Fruit fly (Drosophila melanogaster) whole organism, embryonic: ENCODE data around the gene east.
A peak's percentile ranks its signal among the peaks of the same experiment; 100 is the strongest.

ENCODE experiments used
- Ada2b ChIP-seq: fragments of 200-800 bp; sonication (Bioruptor generic); IDR thresholded peaks from 2 replicates; pipeline ENCODE4 v1.3.6; 2022; ENCODE audit warnings: missing biosample characterization, missing genetic modification characterization
- Adf1 ChIP-seq: fragments of 200-800 bp; sonication (Bioruptor generic); IDR thresholded peaks from 2 replicates; pipeline ENCODE4 v1.3.6; 2022; ENCODE audit warnings: missing biosample characterization, missing genetic modification characterization
- Awh ChIP-seq: fragments of 200-800 bp; sonication (Bioruptor generic); IDR thresholded peaks from 2 replicates; pipeline ENCODE4, ENCODE4 v1.3.6; 2022; ENCODE audit warnings: missing biosample characterization, missing genetic modification characterization
- Bgb ChIP-seq: fragments of 200-800 bp; sonication (Bioruptor generic); IDR thresholded peaks from 2 replicates; pipeline ENCODE4 v1.3.6; 2022; ENCODE audit warnings: missing biosample characterization, missing genetic modification characterization; ENCODE audit not compliant: partially characterized antibody
- C15 ChIP-seq: fragments of 200-800 bp; sonication (Bioruptor generic); IDR thresholded peaks from 3 replicates; pipeline ENCODE4 v1.3.6; 2022; ENCODE audit warnings: missing biosample characterization, missing genetic modification characterization
- CG10321 ChIP-seq: fragments of 200-800 bp; sonication (Bioruptor generic); IDR thresholded peaks from 2 replicates; pipeline ENCODE4 v1.3.6; 2022; ENCODE audit warnings: missing biosample characterization, missing genetic modification characterization
- CG12104 ChIP-seq: fragments of 200-800 bp; sonication (Bioruptor generic); optimal IDR thresholded peaks from 3 replicates; lab custom pipeline; 2016; ENCODE audit warnings: missing biosample characterization, missing genetic modification characterization
- CG1233 ChIP-seq: fragments of 200-800 bp; sonication (Bioruptor generic); optimal IDR thresholded peaks from 4 replicates; lab custom pipeline; 2018; ENCODE audit warnings: missing biosample characterization, mild to moderate bottlenecking, missing genetic modification characterization
- CG13296 ChIP-seq: fragments of 200-800 bp; sonication (Bioruptor generic); optimal IDR thresholded peaks from 3 replicates; lab custom pipeline; 2018; ENCODE audit warnings: missing biosample characterization, mild to moderate bottlenecking, missing genetic modification characterization
- CG13624 ChIP-seq: fragments of 200-800 bp; sonication (Bioruptor generic); optimal IDR thresholded peaks from 2 replicates; lab custom pipeline; 2016; ENCODE audit warnings: missing biosample characterization, missing genetic modification characterization
- CG17361 ChIP-seq: fragments of 200-800 bp; sonication (Bioruptor generic); IDR thresholded peaks from 3 replicates; pipeline ENCODE4 v1.3.6; 2022; ENCODE audit warnings: missing biosample characterization, missing genetic modification characterization
- CG18599 ChIP-seq: fragments of 200-800 bp; sonication (Bioruptor generic); optimal IDR thresholded peaks from 3 replicates; lab custom pipeline; 2017; ENCODE audit warnings: missing biosample characterization, missing genetic modification characterization, mild to moderate bottlenecking, moderate library complexity, missing genetic modification reagents
- CG2199 ChIP-seq: fragments of 200-800 bp; sonication (Bioruptor generic); IDR thresholded peaks from 3 replicates; pipeline ENCODE4 v1.3.6; 2022; ENCODE audit warnings: missing biosample characterization, missing genetic modification characterization
- CG4360 ChIP-seq: fragments of 200-800 bp; sonication (Bioruptor generic); IDR thresholded peaks from 2 replicates; pipeline ENCODE4 v1.3.6; 2022; ENCODE audit warnings: missing biosample characterization, missing genetic modification characterization
- CG43689 ChIP-seq: fragments of 200-800 bp; sonication (Bioruptor generic); IDR thresholded peaks from 2 replicates; pipeline ENCODE4 v1.3.6; 2022; ENCODE audit warnings: missing biosample characterization, missing genetic modification characterization
- CG6683 ChIP-seq: fragments of 200-800 bp; sonication (Bioruptor generic); optimal IDR thresholded peaks from 2 replicates; lab custom pipeline; 2017; ENCODE audit warnings: missing biosample characterization, mild to moderate bottlenecking, missing genetic modification characterization, missing genetic modification reagents
- CG8290 ChIP-seq, 3 experiments: fragments of 200-800 bp; sonication (Bioruptor generic); optimal IDR thresholded peaks; 2 replicates each; lab custom pipeline; 2016 to 2019; ENCODE audit warnings: missing biosample characterization in 3 of 3, missing genetic modification characterization in 3 of 3, mild to moderate bottlenecking in 2 of 3, moderate library complexity in 1 of 3
- Dad ChIP-seq: fragments of 200-800 bp; sonication (Bioruptor generic); optimal IDR thresholded peaks from 3 replicates; lab custom pipeline; 2016; ENCODE audit warnings: missing biosample characterization, missing genetic modification characterization
- Dll ChIP-seq: fragments of 200-800 bp; sonication (Bioruptor generic); IDR thresholded peaks from 4 replicates; pipeline ENCODE4 v1.3.6; 2022; ENCODE audit warnings: missing biosample characterization, missing genetic modification characterization; ENCODE audit not compliant: partially characterized antibody
- Drgx ChIP-seq: fragments of 200-800 bp; sonication (Bioruptor generic); IDR thresholded peaks from 2 replicates; pipeline ENCODE4 v1.3.6; 2022; ENCODE audit warnings: missing biosample characterization, missing genetic modification characterization
- HLH4C ChIP-seq: fragments of 200-800 bp; sonication (Bioruptor generic); IDR thresholded peaks from 3 replicates; pipeline ENCODE4 v1.3.6; 2022; ENCODE audit warnings: missing biosample characterization, missing genetic modification characterization; ENCODE audit not compliant: partially characterized antibody
- MESR4 ChIP-seq: fragments of 200-800 bp; sonication (Bioruptor generic); optimal IDR thresholded peaks from 2 replicates; lab custom pipeline; 2018; ENCODE audit warnings: missing biosample characterization, mild to moderate bottlenecking, missing genetic modification characterization, moderate library complexity
- NC2β ChIP-seq: fragments of 200-800 bp; sonication (Bioruptor generic); optimal IDR thresholded peaks from 2 replicates; lab custom pipeline; 2016; ENCODE audit warnings: missing biosample characterization, missing genetic modification characterization
- NfI ChIP-seq: fragments of 200-800 bp; sonication (Bioruptor generic); optimal IDR thresholded peaks from 3 replicates; lab custom pipeline; 2018; ENCODE audit warnings: missing biosample characterization, mild to moderate bottlenecking, missing genetic modification characterization, moderate library complexity
- Sin3A ChIP-seq: fragments of >200 bp; optimal IDR thresholded peaks from 2 replicates; lab custom pipeline; 2018
- Six4 ChIP-seq: fragments of 200-800 bp; sonication (Bioruptor generic); optimal IDR thresholded peaks from 2 replicates; lab custom pipeline; 2016; ENCODE audit warnings: missing biosample characterization, missing genetic modification characterization
- TFAM ChIP-seq: fragments of 200-800 bp; sonication (Bioruptor generic); optimal IDR thresholded peaks from 2 replicates; lab custom pipeline; 2017; ENCODE audit warnings: missing biosample characterization, missing genetic modification characterization, inconsistent platforms
- Taf1 ChIP-seq: fragments of 200-800 bp; sonication (Bioruptor generic); IDR thresholded peaks from 2 replicates; pipeline ENCODE4 v1.3.6; 2022; ENCODE audit warnings: missing biosample characterization, missing genetic modification characterization
- Trl ChIP-seq, 3 experiments: fragments of >200 bp in 2 of 3; fragments of 200-800 bp in 1 of 3; sonication (Bioruptor generic) in 1 of 3; optimal IDR thresholded peaks; 2 replicates in 1 of 3; 3 replicates in 2 of 3; lab custom pipeline; 2016 to 2017; ENCODE audit warnings: missing biosample characterization in 1 of 3, missing genetic modification characterization in 1 of 3
- bsh ChIP-seq, 2 experiments: fragments of 200-800 bp; sonication (Bioruptor generic); optimal IDR thresholded peaks; 2 replicates each; lab custom pipeline; 2017 to 2018; ENCODE audit warnings: mild to moderate bottlenecking in 2 of 2, missing biosample characterization in 2 of 2, missing genetic modification characterization in 2 of 2, moderate library complexity in 1 of 2
- chif ChIP-seq, 2 experiments: fragments of 200-800 bp; sonication (Bioruptor generic); optimal IDR thresholded peaks; 3 replicates each; lab custom pipeline; 2016; ENCODE audit warnings: missing biosample characterization in 2 of 2, missing genetic modification characterization in 2 of 2
- cwo ChIP-seq: fragments of 200-800 bp; sonication (Bioruptor generic); optimal IDR thresholded peaks from 3 replicates; lab custom pipeline; 2017; ENCODE audit warnings: missing biosample characterization, missing genetic modification characterization, mild to moderate bottlenecking, moderate library complexity, missing genetic modification reagents
- danr ChIP-seq: fragments of 200-800 bp; sonication (Bioruptor generic); IDR thresholded peaks from 2 replicates; pipeline ENCODE4 v1.3.6; 2022; ENCODE audit warnings: missing biosample characterization, missing genetic modification characterization
- dmrt99B ChIP-seq: fragments of 200-800 bp; sonication (Bioruptor generic); optimal IDR thresholded peaks from 2 replicates; lab custom pipeline; 2018; ENCODE audit warnings: missing biosample characterization, mild to moderate bottlenecking, missing genetic modification characterization, moderate library complexity
- ewg ChIP-seq: fragments of 200-800 bp; sonication (Bioruptor generic); optimal IDR thresholded peaks from 3 replicates; lab custom pipeline; 2017; ENCODE audit warnings: mild to moderate bottlenecking, missing biosample characterization, missing genetic modification reagents, missing genetic modification characterization
- gsb ChIP-seq: fragments of 200-800 bp; sonication (Bioruptor generic); IDR thresholded peaks from 2 replicates; pipeline ENCODE4 v1.3.6; 2022; ENCODE audit warnings: missing biosample characterization, missing genetic modification characterization
- peb ChIP-seq: fragments of 200-800 bp; sonication (Bioruptor generic); IDR thresholded peaks from 2 replicates; pipeline ENCODE4 v1.3.6; 2022; ENCODE audit warnings: missing biosample characterization, missing genetic modification characterization
- pfk ChIP-seq: fragments of 200-800 bp; sonication (Bioruptor generic); optimal IDR thresholded peaks from 2 replicates; lab custom pipeline; 2018; ENCODE audit warnings: missing biosample characterization, mild to moderate bottlenecking, missing genetic modification characterization, moderate library complexity
- pita ChIP-seq: fragments of 200-800 bp; sonication (Bioruptor generic); optimal IDR thresholded peaks from 2 replicates; lab custom pipeline; 2017; ENCODE audit warnings: missing biosample characterization, mild to moderate bottlenecking, missing genetic modification characterization
- ranshi ChIP-seq: fragments of 200-800 bp; sonication (Bioruptor generic); IDR thresholded peaks from 2 replicates; pipeline ENCODE4 v1.3.6; 2022; ENCODE audit warnings: missing biosample characterization, missing genetic modification characterization
- run ChIP-seq: fragments of 200-800 bp; sonication (Bioruptor generic); optimal IDR thresholded peaks from 3 replicates; lab custom pipeline; 2018; ENCODE audit warnings: missing biosample characterization, mild to moderate bottlenecking, missing genetic modification characterization
- sd ChIP-seq: fragments of 200-800 bp; sonication (Bioruptor generic); optimal IDR thresholded peaks from 3 replicates; lab custom pipeline; 2018; ENCODE audit warnings: missing biosample characterization, mild to moderate bottlenecking, missing genetic modification characterization, moderate library complexity
- slbo ChIP-seq: fragments of 200-800 bp; sonication (Bioruptor generic); IDR thresholded peaks from 2 replicates; pipeline ENCODE4 v1.3.6; 2022; ENCODE audit warnings: missing biosample characterization, missing genetic modification characterization
- so ChIP-seq: fragments of 200-800 bp; sonication (Bioruptor generic); IDR thresholded peaks from 3 replicates; pipeline ENCODE4 v1.3.6; 2022; ENCODE audit warnings: missing biosample characterization, missing genetic modification characterization
- stwl ChIP-seq: fragments of 200-800 bp; sonication (Bioruptor generic); optimal IDR thresholded peaks from 3 replicates; lab custom pipeline; 2018; ENCODE audit warnings: missing biosample characterization, mild to moderate bottlenecking, missing genetic modification characterization, moderate library complexity
- tx ChIP-seq: fragments of 200-800 bp; sonication (Bioruptor generic); optimal IDR thresholded peaks from 2 replicates; lab custom pipeline; 2016; ENCODE audit warnings: missing biosample characterization, missing genetic modification characterization
- zfh1 ChIP-seq: fragments of 200-800 bp; sonication (Bioruptor generic); IDR thresholded peaks from 3 replicates; pipeline ENCODE4 v1.3.6; 2022; ENCODE audit warnings: missing biosample characterization, missing genetic modification characterization

The east gene

DNA sequence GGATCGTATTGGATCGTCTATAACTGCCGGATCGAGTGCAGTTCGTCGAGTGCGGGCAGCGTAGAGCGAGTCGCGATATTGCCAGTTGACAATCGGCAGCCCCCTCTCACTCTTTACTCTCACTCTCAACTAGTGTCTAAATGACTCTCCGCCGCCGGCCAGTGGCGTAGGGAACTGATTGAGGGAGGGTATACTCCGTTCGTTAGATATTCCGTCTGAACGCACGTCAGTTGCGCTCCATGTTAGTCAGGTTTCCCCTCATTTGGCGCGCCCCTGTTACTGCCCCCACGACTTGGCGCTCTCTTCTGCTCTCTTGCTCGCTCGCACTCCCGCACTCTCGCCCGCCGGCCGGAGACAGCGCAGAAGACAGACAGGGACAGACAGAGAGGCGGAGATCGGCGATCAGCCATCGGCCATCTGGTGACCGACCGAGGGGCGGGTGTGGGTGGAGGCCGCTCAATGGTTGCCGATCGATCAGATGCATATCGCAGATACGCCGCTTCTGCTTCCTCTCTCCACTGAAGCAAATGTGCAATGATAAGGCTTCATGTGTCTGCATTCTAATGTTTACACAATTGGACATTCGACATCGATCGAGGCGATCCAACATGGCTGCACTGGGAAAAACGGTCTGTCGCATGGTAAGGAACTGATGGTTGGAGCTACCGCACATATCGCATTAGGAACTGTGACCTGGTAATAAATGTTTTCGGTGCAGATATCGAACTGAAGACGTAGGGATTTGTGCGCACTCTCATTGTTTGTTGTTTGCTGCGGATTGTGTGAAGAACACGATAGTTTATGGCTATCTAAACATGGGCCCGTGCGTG, 39.6 kb downstream of the east start, which contains the start of gene moody (continued):
- peak; percentile 87 for TF ChIP-seq CG10321 (GFP tag; lab: Robert Waterston, UW)
- peak; percentile 99 for TF ChIP-seq Drgx
- peak; percentile 92 for TF ChIP-seq ewg
- TF ChIP-seq NfI (GFP tag; lab: Kevin White, UChicago) = peak; percentile 97
- peak; percentile 95 for TF ChIP-seq dmrt99B (tag; lab: Kevin White, UChicago)
- peak; percentile 97 for TF ChIP-seq Dad (GFP tag; lab: Kevin White, UChicago)
- peak; percentile 69 to 95 for TF ChIP-seq bsh (GFP tag; optimal IDR thresholded peaks at IDR 0.05; lab: Kevin White, UChicago)
- TF ChIP-seq sd (tag; lab: Kevin White, UChicago) = peak; percentile 82
- TF ChIP-seq stwl (tag; lab: Kevin White, UChicago) = peak; percentile 6
- TF ChIP-seq zfh1 (GFP tag; lab: Robert Waterston, UW) = peak; percentile 99
- peak; percentile 66 for TF ChIP-seq TFAM (GFP tag; lab: Kevin White, UChicago)
- TF ChIP-seq HLH4C (GFP tag; lab: Robert Waterston, UW) = 0 out of 3 replicates have a peak, but pooled peaks have one; percentile 23
- peak; percentile 95 for TF ChIP-seq NC2β (GFP tag; lab: Kevin White, UChicago)
- TF ChIP-seq Dll = peak; percentile 54; the same call in 2 of the 4 replicates
- TF ChIP-seq CG1233 = peak; percentile 94
- TF ChIP-seq Sin3A (lab: Kevin White, UChicago) = no peak
- TF ChIP-seq CG2199 (GFP tag; lab: Robert Waterston, UW) = peak; percentile 97
- peak; percentile 96 to 97 for TF ChIP-seq chif (GFP tag; optimal IDR thresholded peaks at IDR 0.05; lab: Kevin White, UChicago)
- TF ChIP-seq CG18599 (GFP tag; lab: Kevin White, UChicago) = peak; percentile 99
- peak; percentile 93 for TF ChIP-seq CG17361 (GFP tag; lab: Robert Waterston, UW)
- peak; percentile 98 for TF ChIP-seq ranshi (GFP tag; lab: Robert Waterston, UW)
- peak; percentile 95 for TF ChIP-seq Six4 (GFP tag; lab: Kevin White, UChicago)
- peak; percentile 28; the same call in 1 of the 2 replicates for TF ChIP-seq Bgb (GFP tag; lab: Robert Waterston, UW)
- peak; percentile 88 for TF ChIP-seq run (tag; lab: Kevin White, UChicago)
- peak; percentile 96 for TF ChIP-seq cwo (GFP tag; lab: Kevin White, UChicago)
- TF ChIP-seq MESR4 (GFP tag; lab: Kevin White, UChicago) = peak; percentile 66
- TF ChIP-seq tx (GFP tag; lab: Kevin White, UChicago) = peak; percentile 98
- TF ChIP-seq danr (GFP tag; lab: Robert Waterston, UW) = peak; percentile 95
- TF ChIP-seq Awh (GFP tag; lab: Robert Waterston, UW) = peak; percentile 98
- no peak for TF ChIP-seq pita (GFP tag; lab: Kevin White, UChicago)
- peak; percentile 94 for TF ChIP-seq CG6683 (GFP tag; lab: Kevin White, UChicago)
- TF ChIP-seq CG8290 (GFP tag; optimal IDR thresholded peaks at IDR 0.05; lab: Kevin White, UChicago) = peak; percentile 93
- TF ChIP-seq CG8290 (tag; optimal IDR thresholded peaks at IDR 0.05; lab: Kevin White, UChicago) = peak; percentile 71 to 100
- TF ChIP-seq gsb (GFP tag; lab: Robert Waterston, UW) = peak; percentile 98
- TF ChIP-seq Ada2b = peak; percentile 98
- TF ChIP-seq CG13624 (GFP tag; lab: Kevin White, UChicago) = peak; percentile 98
- peak; percentile 98 for TF ChIP-seq CG13296 (GFP tag; lab: Kevin White, UChicago)
- peak; percentile 78 for TF ChIP-seq pfk (GFP tag; lab: Kevin White, UChicago)
- TF ChIP-seq Adf1 (GFP tag; lab: Robert Waterston, UW) = peak; percentile 91
- TF ChIP-seq Taf1 (GFP tag; lab: Robert Waterston, UW) = peak; percentile 98
- peak; percentile 100 for TF ChIP-seq slbo (GFP tag; lab: Robert Waterston, UW)
- TF ChIP-seq peb (GFP tag; lab: Robert Waterston, UW) = peak; percentile 96
- peak; percentile 98 for TF ChIP-seq so (GFP tag; lab: Robert Waterston, UW)
- peak; percentile 96 for TF ChIP-seq C15 (GFP tag; lab: Robert Waterston, UW)
- TF ChIP-seq CG43689 = peak; percentile 97
- TF ChIP-seq Trl (optimal IDR thresholded peaks at IDR 0.05; lab: Kevin White, UChicago) = peak; percentile 82
- peak; percentile 96 for TF ChIP-seq Trl (GFP tag; optimal IDR thresholded peaks at IDR 0.05; lab: Kevin White, UChicago)
- peak; percentile 79 for TF ChIP-seq CG4360 (GFP tag; lab: Robert Waterston, UW)
- TF ChIP-seq CG12104 (GFP tag; lab: Kevin White, UChicago) = peak; percentile 86
